Worm (Caenorhabditis elegans): ENCODE measurements around the gene F25H9.6.

F25H9.6 gene

DNA sequence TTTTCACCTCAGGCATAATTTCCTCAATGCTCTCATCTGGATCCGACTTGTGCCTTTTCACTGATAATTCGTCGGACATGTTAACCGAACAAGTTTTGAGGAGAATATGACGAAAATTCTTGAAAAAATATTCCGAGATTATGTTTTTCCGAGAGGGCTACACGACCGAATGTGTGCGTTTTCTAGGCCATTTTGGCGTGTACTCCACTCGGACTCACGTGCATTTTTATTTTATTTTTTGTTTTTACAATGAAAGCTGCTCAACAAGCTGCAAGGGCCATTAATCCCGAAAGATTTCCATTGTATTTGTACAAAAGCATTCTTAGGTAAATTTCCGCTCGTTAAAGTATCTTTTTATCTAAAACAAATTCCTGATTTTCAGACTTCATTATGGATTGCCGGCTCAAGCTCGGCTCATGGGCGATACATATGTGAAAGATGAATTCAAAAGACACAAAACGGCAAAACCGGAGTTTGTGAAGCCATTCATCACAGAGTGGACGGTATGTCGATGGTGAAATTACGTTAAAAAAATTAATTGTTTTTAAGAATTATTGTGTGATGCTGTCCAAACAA, at the start of gene F25H9.6, which contains the start of gene F25H9.7 (continued):
- peak; percentile 79 for TF ChIP-seq lin-38 (GFP tag; IDR thresholded peaks at IDR 0.05)
- no peak for TF ChIP-seq nhr-41 (GFP tag; IDR thresholded peaks at IDR 0.05)
- TF ChIP-seq daf-8 (GFP tag; IDR thresholded peaks at IDR 0.05), result no peak
- peak; percentile 97 for TF ChIP-seq unc-130 (GFP tag; optimal IDR thresholded peaks at IDR 0.05)
- 0 out of 2 replicates have a peak, but pooled peaks have one; percentile 33 for TF ChIP-seq daf-19 (GFP tag; conservative IDR thresholded peaks at IDR 0.05)
- TF ChIP-seq spr-1 (tag; optimal IDR thresholded peaks at IDR 0.05), result peak; percentile 59
- no peak for TF ChIP-seq fkh-10 (GFP tag; optimal IDR thresholded peaks at IDR 0.05)
- TF ChIP-seq aha-1 (tag), result peak; percentile 91
- TF ChIP-seq F10B5.3 (tag; optimal IDR thresholded peaks at IDR 0.05), result peak; percentile 44
- peak; percentile 79 for TF ChIP-seq F49E8.2 (tag; optimal IDR thresholded peaks at IDR 0.05; ENCODE audit: borderline replicate concordance)
- peak; percentile 63; the same call in 1 of the 2 replicates for TF ChIP-seq ceh-44 (GFP tag; IDR thresholded peaks at IDR 0.05)
- TF ChIP-seq nhr-76 (tag; optimal IDR thresholded peaks at IDR 0.05), result no peak
- 0 out of 2 replicates have a peak, but pooled peaks have one; percentile 12 for TF ChIP-seq dmd-8 (GFP tag; IDR thresholded peaks at IDR 0.05)
- TF ChIP-seq daf-12 (tag; optimal IDR thresholded peaks at IDR 0.05), result no peak
- TF ChIP-seq lin-13 (GFP tag; optimal IDR thresholded peaks at IDR 0.05), result peak; percentile 66
- peak; percentile 58 for TF ChIP-seq nhr-77 (tag; optimal IDR thresholded peaks at IDR 0.05)
- peak; percentile 57; the same call in 1 of the 2 replicates for TF ChIP-seq vab-7 (GFP tag; IDR thresholded peaks at IDR 0.05)
- peak; percentile 43 to 86 for TF ChIP-seq daf-16 (GFP tag; optimal IDR thresholded peaks at IDR 0.05)
- peak; percentile 29 for TF ChIP-seq daf-16 (tag; optimal IDR thresholded peaks at IDR 0.05)
- TF ChIP-seq nhr-48 (tag; optimal IDR thresholded peaks at IDR 0.05), result peak; percentile 38
- TF ChIP-seq Y48G9A.11 (GFP tag; IDR thresholded peaks at IDR 0.05), result peak; percentile 94
- peak; percentile 48 for TF ChIP-seq nhr-102 (tag; optimal IDR thresholded peaks at IDR 0.05)
- peak; percentile 90; the same call in 1 of the 2 replicates for TF ChIP-seq tag-97 (GFP tag; IDR thresholded peaks at IDR 0.05)
- no peak; the same call in 1 of the 2 replicates for TF ChIP-seq snpc-1.2 (GFP tag; IDR thresholded peaks at IDR 0.05)
- peak; percentile 81 for TF ChIP-seq dve-1 (tag; optimal IDR thresholded peaks at IDR 0.05; ENCODE audit: insufficient read depth)
- TF ChIP-seq lsy-2 (tag; optimal IDR thresholded peaks at IDR 0.05), result peak in 1 of 2 experiments; percentile 90
- TF ChIP-seq gei-8 (GFP tag; optimal IDR thresholded peaks at IDR 0.05), result peak; percentile 45
- TF ChIP-seq dpl-1 (GFP tag; optimal IDR thresholded peaks at IDR 0.05), result peak; percentile 77
- peak; percentile 1 for TF ChIP-seq lir-3 (tag; optimal IDR thresholded peaks at IDR 0.05)
- peak; percentile 98 for TF ChIP-seq dmd-9 (GFP tag; IDR thresholded peaks at IDR 0.05)

DNA sequence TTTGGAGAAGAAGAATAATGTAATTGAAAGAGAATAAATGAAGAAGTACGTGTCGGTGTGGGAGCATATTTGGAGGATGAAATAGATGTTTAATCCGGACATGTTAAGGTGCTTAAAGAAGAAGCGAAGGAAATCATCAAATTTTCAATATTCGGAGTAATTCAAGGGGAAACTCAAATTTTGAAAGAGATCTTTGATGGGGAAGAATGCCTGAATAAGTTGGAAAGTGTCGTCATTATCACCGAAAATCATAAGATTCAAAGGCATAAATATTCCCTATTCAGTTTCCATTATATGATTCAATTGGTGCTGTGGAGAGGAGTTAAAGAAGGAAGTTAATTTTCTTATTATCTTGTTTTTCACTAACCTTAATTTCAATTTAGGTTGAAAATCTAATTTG, 47.0 kb upstream of the F25H9.6 start, which contains the start of gene semi-1:
semi-1 (minus strand) TSS at position 101 of the 400 bp plus-strand sequence.
- TF ChIP-seq ces-1 (GFP tag; optimal IDR thresholded peaks at IDR 0.05) (no peak), nhr-25 (tag; optimal IDR thresholded peaks at IDR 0.05; ENCODE audit: borderline replicate concordance, insufficient read depth) (no peak), php-3 (GFP tag; IDR thresholded peaks at IDR 0.05) (no peak)

DNA sequence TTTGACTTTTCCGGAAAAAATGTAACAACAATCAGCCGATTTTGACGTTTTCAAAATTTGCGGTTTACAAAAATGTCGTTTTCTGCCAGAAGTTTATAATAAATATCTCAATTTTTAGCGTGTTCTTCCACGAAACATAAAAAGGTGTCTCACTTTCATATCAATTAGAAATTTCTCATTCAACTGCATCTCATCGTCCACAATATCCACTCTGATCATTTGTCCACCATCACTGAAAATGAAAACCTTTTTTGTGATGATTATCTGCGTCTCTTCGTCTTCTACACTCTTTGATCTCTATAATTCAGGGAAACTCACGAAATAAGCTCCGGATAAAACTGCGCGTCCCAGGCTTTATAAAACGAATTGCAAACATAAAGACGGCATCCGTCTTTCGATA, 44.4 kb upstream of the F25H9.6 start:
- TF ChIP-seq Y48G9A.11 (GFP tag; IDR thresholded peaks at IDR 0.05) (no peak), unc-62 (GFP tag; optimal IDR thresholded peaks at IDR 0.05 in 1 of 2) (peak in 1 of 2 experiments; percentile 93), unc-62 (tag; optimal IDR thresholded peaks at IDR 0.05) (no peak)

DNA sequence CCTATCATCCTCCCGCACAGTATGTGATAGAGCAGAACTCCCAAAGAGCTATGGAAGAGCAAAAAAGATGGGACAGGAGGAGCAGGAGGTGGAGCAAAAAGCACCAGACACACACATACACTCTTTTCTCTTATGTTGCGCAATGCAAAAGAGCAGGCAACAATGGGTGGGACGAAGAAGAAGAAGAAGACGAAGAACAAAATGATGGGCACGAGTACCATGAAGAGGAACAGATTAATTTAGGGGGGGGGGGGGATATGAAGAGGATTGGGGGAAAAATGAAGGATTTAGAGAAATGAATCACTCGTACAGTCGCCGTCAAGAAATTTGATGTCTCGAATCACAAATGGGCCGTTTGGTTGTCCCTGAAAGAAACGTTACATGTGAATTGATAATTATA, 43.5 kb upstream of the F25H9.6 start, which contains the start of gene avr-15:
avr-15 (minus strand) TSS at position 101 of the 400 bp plus-strand sequence.
- TF ChIP-seq tag-97 (GFP tag; IDR thresholded peaks at IDR 0.05) (no peak), ZK337.2 (GFP tag; IDR thresholded peaks at IDR 0.05) (no peak), nhr-41 (GFP tag; IDR thresholded peaks at IDR 0.05) (no peak), nhr-76 (tag; optimal IDR thresholded peaks at IDR 0.05) (no peak), pha-4 (GFP tag; IDR thresholded peaks at IDR 0.05) (no peak), pha-4 (tag; optimal IDR thresholded peaks at IDR 0.05) (no peak), F44E2.7 (GFP tag; IDR thresholded peaks at IDR 0.05) (no peak), arid-1 (GFP tag; conservative IDR thresholded peaks at IDR 0.05) (no peak), ceh-32 (tag; optimal IDR thresholded peaks at IDR 0.05; ENCODE audit: poor library complexity) (no peak), fos-1 (tag; optimal IDR thresholded peaks at IDR 0.05) (no peak)
